Fruit fly (Drosophila melanogaster) whole organism, larva: Measurements from ENCODE around the gene CG34267.

Experiments used
- noc ChIP-seq: fragments of 200-800 bp; sonication (Bioruptor generic); optimal IDR thresholded peaks from 3 replicates; lab custom pipeline; 2019; ENCODE audit warnings: missing biosample characterization, mild to moderate bottlenecking, missing genetic modification characterization, moderate library complexity

Gene CG34267

DNA sequence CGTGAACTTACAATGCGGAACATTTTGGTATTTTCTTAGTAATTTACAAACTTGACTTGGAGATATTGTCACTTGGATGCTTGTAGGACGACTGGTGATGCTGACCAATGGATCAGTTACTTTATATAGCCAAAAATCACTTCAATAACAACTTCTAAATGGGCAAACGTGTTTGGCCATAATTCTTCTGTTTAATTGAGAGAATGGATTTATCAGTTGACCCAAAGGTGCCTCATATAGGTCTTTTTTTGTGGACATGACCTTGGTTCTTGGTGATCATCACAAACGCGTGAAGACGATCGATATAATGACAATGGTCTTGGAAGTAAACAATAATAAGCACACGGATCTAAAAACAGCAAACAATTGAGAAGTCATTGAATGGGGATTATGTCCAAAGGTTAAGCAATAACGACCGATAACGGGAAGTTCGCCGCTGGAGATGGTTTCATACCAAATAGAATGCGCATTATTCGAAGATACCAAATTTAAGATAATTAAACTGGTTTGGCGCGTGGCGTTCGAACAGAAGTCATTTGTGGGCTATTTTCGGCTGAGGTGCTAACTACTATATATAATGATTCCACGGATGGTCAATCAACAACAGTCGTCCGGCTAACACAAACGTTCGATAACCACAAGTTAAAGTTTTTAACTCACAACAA, at the start of gene CG34267, which contains the start of gene CG34268:
TSS of gene CG34267 (minus strand) at position 101 of the 665 bp plus-strand sequence.
TSS of gene CG34268 (plus strand) at position 615 of the 665 bp plus-strand sequence.
- TF ChIP-seq noc (tag; lab: Kevin White, UChicago), result no peak

- peak; percentile 68 for TF ChIP-seq noc (tag; lab: Kevin White, UChicago)
Measured at dm6 chr3L:548304-549198, 48.3 kb upstream of the CG34267 start.

- peak; percentile 96 for TF ChIP-seq noc (tag; lab: Kevin White, UChicago)
Measured at dm6 chr3L:546819-547441, 46.7 kb upstream of the CG34267 start.

DNA sequence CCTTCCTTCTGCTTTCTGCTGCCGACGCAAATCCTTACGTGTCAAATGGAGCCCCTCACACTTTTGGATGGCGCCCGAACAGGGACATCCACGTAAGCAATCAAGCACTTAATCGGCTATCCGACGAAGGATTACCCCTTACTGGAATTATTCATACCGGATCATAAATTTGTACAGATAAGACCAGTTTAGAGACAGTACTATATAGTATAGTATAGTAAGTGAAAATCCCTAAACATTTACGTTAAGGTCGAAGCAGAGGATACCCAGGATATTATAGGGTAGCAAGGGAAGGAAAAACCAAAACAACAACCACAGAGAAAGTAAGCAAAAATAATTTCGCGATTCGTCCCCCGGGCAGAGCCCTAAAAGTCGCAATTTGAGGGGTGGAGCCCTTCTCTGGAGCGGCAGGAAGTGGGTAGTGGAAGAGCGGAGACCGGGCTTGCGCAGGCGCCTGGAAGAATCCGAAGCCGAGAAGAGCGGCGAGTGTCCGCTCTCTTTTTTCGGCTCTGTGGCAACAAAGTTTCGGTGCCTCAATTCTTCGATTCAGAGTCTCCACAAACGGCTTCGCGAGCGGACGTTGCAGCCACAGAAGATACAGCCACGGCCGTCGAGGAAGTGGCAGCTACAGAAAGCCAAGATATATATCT, 45.4 kb upstream of the CG34267 start:
- peak; percentile 41 for TF ChIP-seq noc (tag; lab: Kevin White, UChicago)

DNA sequence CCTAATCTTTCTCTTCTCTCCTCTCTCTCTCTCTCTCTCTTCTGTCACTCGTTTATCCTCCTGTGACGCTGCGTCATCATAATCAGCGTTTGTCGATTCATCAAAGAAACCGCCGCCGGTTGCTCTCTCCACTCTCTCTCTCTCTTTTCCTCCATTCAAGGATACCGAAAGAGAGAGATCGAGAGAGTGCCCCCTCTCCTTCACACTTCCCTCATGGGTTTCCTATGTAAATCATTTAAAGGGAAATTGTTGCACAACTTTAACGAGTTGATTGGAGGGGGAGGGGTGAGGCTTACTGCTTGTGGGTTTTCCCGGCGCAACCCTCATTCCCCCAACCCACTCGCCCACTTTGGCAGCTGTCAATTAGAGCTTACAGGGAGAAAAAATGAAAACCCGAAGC, 44.0 kb upstream of the CG34267 start:
- TF ChIP-seq noc (tag; lab: Kevin White, UChicago), result no peak

dm6 chr3L:542863-543635, 42.8 kb upstream of the CG34267 start, which contains the start of the genes Cypl and Hipk:
Cypl (minus strand) TSS chr3L:542931.
Hipk (plus strand) TSS chr3L:543060.
- peak; percentile 59 for TF ChIP-seq noc (tag; lab: Kevin White, UChicago)

DNA sequence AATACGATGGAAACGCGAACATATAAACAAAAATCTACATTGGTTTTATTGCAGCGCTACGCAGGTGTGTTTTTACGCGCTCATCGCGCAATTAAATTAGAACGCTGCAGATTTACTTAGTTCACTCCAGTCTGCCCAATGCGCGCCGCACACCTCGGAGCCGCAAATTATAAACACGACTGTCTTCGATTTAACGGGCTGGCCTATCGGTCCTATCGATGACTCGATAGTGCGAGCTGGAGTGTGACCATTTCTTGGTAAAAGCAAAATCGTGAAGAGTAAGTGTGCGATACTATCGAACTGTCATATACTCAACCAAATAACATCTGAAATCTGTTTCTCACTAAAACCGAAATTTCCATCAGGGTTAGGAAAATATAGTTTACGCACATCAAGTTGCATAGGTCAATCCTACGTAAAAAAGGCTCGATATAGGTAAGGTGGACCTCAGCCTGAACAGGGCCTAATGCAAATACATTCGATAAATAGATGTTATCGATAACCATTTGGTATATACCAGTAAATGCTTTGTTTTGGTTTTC, 40.3 kb upstream of the CG34267 start, which contains the start of the genes klar and BORCS6:
TSS of gene klar (minus strand) at position 183 of the 542 bp plus-strand sequence.
TSS of gene BORCS6 (plus strand) at position 420 of the 542 bp plus-strand sequence.
- TF ChIP-seq noc (tag; lab: Kevin White, UChicago), result peak; percentile 26

DNA sequence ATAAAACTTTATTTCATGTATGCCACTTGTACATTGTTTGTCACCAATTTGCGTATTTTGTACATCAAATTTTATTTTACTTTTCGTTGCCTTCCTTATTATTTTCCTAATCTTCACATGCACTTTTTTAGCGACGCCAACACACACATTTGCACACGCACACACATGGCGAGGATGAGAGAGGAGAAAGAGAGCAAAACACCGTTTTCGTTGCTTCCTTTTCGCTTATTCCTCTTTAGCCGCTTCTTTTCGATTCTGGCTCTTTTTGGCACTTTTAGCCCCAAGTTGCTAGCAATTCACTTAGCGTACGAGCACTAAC, 39.8 kb upstream of the CG34267 start:
- TF ChIP-seq noc (tag; lab: Kevin White, UChicago), result no peak

- TF ChIP-seq noc (tag; lab: Kevin White, UChicago), result no peak
Measured at dm6 chr3L:539383-540088, 39.3 kb upstream of the CG34267 start.

- TF ChIP-seq noc (tag; lab: Kevin White, UChicago), result no peak
Measured at dm6 chr3L:536104-536503, 35.9 kb upstream of the CG34267 start.

- no peak for TF ChIP-seq noc (tag; lab: Kevin White, UChicago)
Measured at dm6 chr3L:533807-534206, 33.6 kb upstream of the CG34267 start.

DNA sequence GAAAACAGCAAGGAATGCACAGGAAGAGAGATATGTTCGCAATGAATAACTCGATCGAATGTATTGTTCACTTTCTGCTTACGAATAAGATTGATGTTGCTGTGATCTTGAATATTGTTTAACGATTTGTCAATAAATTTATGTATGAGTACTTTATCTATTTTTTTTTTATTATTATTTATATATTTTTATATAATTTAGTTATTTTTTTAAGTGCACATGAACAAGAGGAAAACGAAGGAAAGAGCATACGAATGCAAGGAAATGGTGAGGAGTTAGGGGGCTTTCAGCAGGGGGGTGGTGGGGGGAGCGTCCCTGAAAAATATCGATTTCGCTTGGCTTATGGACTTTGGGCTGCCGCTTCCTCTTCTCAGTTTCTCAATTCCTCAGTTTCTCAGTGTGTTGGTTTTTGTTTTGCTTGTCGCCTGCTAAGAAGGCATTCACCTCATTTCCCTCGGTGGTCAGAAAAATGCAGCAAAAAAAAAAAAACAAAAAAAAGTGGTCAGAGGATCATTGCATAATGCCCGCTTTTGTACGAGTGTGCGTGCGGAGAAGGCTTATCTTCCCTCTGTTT, 31.1 kb upstream of the CG34267 start:
- no peak for TF ChIP-seq noc (tag; lab: Kevin White, UChicago)

- TF ChIP-seq noc (tag; lab: Kevin White, UChicago), result no peak
Measured at dm6 chr3L:530813-531212, 30.6 kb upstream of the CG34267 start.
